Fruit fly (Drosophila melanogaster) whole organism, embryonic: Measurements from ENCODE around the gene CG18281.

ENCODE experiments used
- Atf3 ChIP-seq: fragments of 200-800 bp; sonication (Bioruptor generic); optimal IDR thresholded peaks from 3 replicates; lab custom pipeline; 2016; ENCODE audit warnings: missing biosample characterization, missing genetic modification characterization
- B-H2 ChIP-seq: fragments of 200-800 bp; sonication (Bioruptor generic); optimal IDR thresholded peaks from 2 replicates; lab custom pipeline; 2018; ENCODE audit warnings: missing biosample characterization, mild to moderate bottlenecking, missing genetic modification characterization
- C15 ChIP-seq: fragments of 200-800 bp; sonication (Bioruptor generic); IDR thresholded peaks from 3 replicates; pipeline ENCODE4 v1.3.6; 2022; ENCODE audit warnings: missing biosample characterization, missing genetic modification characterization
- CG11398 ChIP-seq: fragments of 200-800 bp; sonication (Bioruptor generic); optimal IDR thresholded peaks from 2 replicates; lab custom pipeline; 2016; ENCODE audit warnings: missing biosample characterization, missing genetic modification characterization
- CG11696 ChIP-seq: fragments of 200-800 bp; sonication (Bioruptor generic); IDR thresholded peaks from 2 replicates; pipeline ENCODE4 v1.3.6; 2022; ENCODE audit warnings: missing biosample characterization, missing genetic modification characterization
- CG12659 ChIP-seq: fragments of 200-800 bp; sonication (Bioruptor generic); optimal IDR thresholded peaks from 3 replicates; lab custom pipeline; 2017; ENCODE audit warnings: mild to moderate bottlenecking, missing biosample characterization, missing genetic modification reagents, missing genetic modification characterization
- CG13894 ChIP-seq: fragments of 200-800 bp; sonication (Bioruptor generic); optimal IDR thresholded peaks from 3 replicates; lab custom pipeline; 2018; ENCODE audit warnings: missing biosample characterization, mild to moderate bottlenecking, missing genetic modification characterization, moderate library complexity
- CG14441 ChIP-seq: fragments of 200-800 bp; sonication (Bioruptor generic); IDR thresholded peaks from 2 replicates; pipeline ENCODE4 v1.3.6; 2022; ENCODE audit warnings: missing biosample characterization, missing genetic modification characterization
- CG15514 ChIP-seq: fragments of 200-800 bp; sonication (Bioruptor generic); optimal IDR thresholded peaks from 3 replicates; lab custom pipeline; 2017; ENCODE audit warnings: missing biosample characterization, missing genetic modification characterization, mild to moderate bottlenecking, moderate library complexity, missing genetic modification reagents
- CG16815 ChIP-seq: fragments of 200-800 bp; sonication (Bioruptor generic); optimal IDR thresholded peaks from 3 replicates; lab custom pipeline; 2017; ENCODE audit warnings: missing biosample characterization, mild to moderate bottlenecking, missing genetic modification characterization
- CG17361 ChIP-seq: fragments of 200-800 bp; sonication (Bioruptor generic); IDR thresholded peaks from 3 replicates; pipeline ENCODE4 v1.3.6; 2022; ENCODE audit warnings: missing biosample characterization, missing genetic modification characterization
- CG17385 ChIP-seq: fragments of 200-800 bp; sonication (Bioruptor generic); optimal IDR thresholded peaks from 3 replicates; lab custom pipeline; 2018; ENCODE audit warnings: missing biosample characterization, mild to moderate bottlenecking, missing genetic modification characterization
- CG18764 ChIP-seq: fragments of 200-800 bp; sonication (Bioruptor generic); optimal IDR thresholded peaks from 3 replicates; lab custom pipeline; 2016; ENCODE audit warnings: missing biosample characterization, missing genetic modification characterization
- CG30403 ChIP-seq: fragments of 200-800 bp; sonication (Bioruptor generic); optimal IDR thresholded peaks from 3 replicates; lab custom pipeline; 2016; ENCODE audit warnings: missing biosample characterization, missing genetic modification characterization
- CG3163 ChIP-seq: fragments of 200-800 bp; sonication (Bioruptor generic); optimal IDR thresholded peaks from 3 replicates; lab custom pipeline; 2016; ENCODE audit warnings: missing biosample characterization, missing genetic modification characterization
- CG42726 ChIP-seq: fragments of 200-800 bp; sonication (Bioruptor generic); IDR thresholded peaks from 2 replicates; pipeline ENCODE4 v1.3.6; 2022; ENCODE audit warnings: missing biosample characterization, missing genetic modification characterization; ENCODE audit not compliant: partially characterized antibody
- CG4424 ChIP-seq: fragments of 200-800 bp; sonication (Bioruptor generic); optimal IDR thresholded peaks from 3 replicates; lab custom pipeline; 2016; ENCODE audit warnings: missing biosample characterization, missing genetic modification characterization
- CG6272 ChIP-seq: fragments of 200-800 bp; sonication (Bioruptor generic); IDR thresholded peaks from 2 replicates; pipeline ENCODE4 v1.3.6; 2022; ENCODE audit warnings: missing biosample characterization, missing genetic modification characterization
- CG6683 ChIP-seq: fragments of 200-800 bp; sonication (Bioruptor generic); optimal IDR thresholded peaks from 2 replicates; lab custom pipeline; 2017; ENCODE audit warnings: missing biosample characterization, mild to moderate bottlenecking, missing genetic modification characterization, missing genetic modification reagents
- Chrac-16 ChIP-seq: fragments of 200-800 bp; sonication (Bioruptor generic); optimal IDR thresholded peaks from 3 replicates; lab custom pipeline; 2016; ENCODE audit warnings: missing biosample characterization, missing genetic modification characterization
- CrebB ChIP-seq: fragments of 200-800 bp; sonication (Bioruptor generic); optimal IDR thresholded peaks from 3 replicates; lab custom pipeline; 2018; ENCODE audit warnings: missing biosample characterization, mild to moderate bottlenecking, missing genetic modification characterization
- D19A ChIP-seq: fragments of 200-800 bp; optimal IDR thresholded peaks from 3 replicates; lab custom pipeline; 2019; ENCODE audit warnings: missing biosample characterization, mild to moderate bottlenecking, missing genetic modification characterization, moderate library complexity
- D19B ChIP-seq: fragments of 200-800 bp; sonication (Bioruptor generic); optimal IDR thresholded peaks from 2 replicates; lab custom pipeline; 2017; ENCODE audit warnings: missing biosample characterization, mild to moderate bottlenecking, missing genetic modification characterization
- Deaf1 ChIP-seq: fragments of 200-800 bp; optimal IDR thresholded peaks from 3 replicates; lab custom pipeline; 2019; ENCODE audit warnings: missing biosample characterization, mild to moderate bottlenecking, missing genetic modification characterization, moderate library complexity
- Dek ChIP-seq: fragments of 200-800 bp; sonication (Bioruptor generic); optimal IDR thresholded peaks from 3 replicates; lab custom pipeline; 2019; ENCODE audit warnings: missing biosample characterization, mild to moderate bottlenecking, missing genetic modification characterization, moderate library complexity
- Dll ChIP-seq: fragments of 200-800 bp; sonication (Bioruptor generic); IDR thresholded peaks from 4 replicates; pipeline ENCODE4 v1.3.6; 2022; ENCODE audit warnings: missing biosample characterization, missing genetic modification characterization; ENCODE audit not compliant: partially characterized antibody
- Gsc ChIP-seq: fragments of 200-800 bp; sonication (Bioruptor generic); IDR thresholded peaks from 2 replicates; pipeline ENCODE4 v1.3.6; 2022; ENCODE audit warnings: missing biosample characterization, missing genetic modification characterization
- H2.0 ChIP-seq: fragments of 200-800 bp; sonication (Bioruptor generic); IDR thresholded peaks from 2 replicates; pipeline ENCODE4 v1.3.6; 2022; ENCODE audit warnings: missing biosample characterization, missing genetic modification characterization
- HmgZ ChIP-seq: fragments of 200-800 bp; sonication (Bioruptor generic); optimal IDR thresholded peaks from 2 replicates; lab custom pipeline; 2018; ENCODE audit warnings: missing biosample characterization, mild to moderate bottlenecking, missing genetic modification characterization
- Hmr ChIP-seq: fragments of 200-800 bp; sonication (Bioruptor generic); optimal IDR thresholded peaks from 3 replicates; lab custom pipeline; 2017; ENCODE audit warnings: mild to moderate bottlenecking, missing biosample characterization, missing genetic modification reagents, missing genetic modification characterization
- Opbp ChIP-seq: fragments of 200-800 bp; sonication (Bioruptor generic); IDR thresholded peaks from 3 replicates; pipeline ENCODE4 v1.3.6; 2022; ENCODE audit warnings: missing biosample characterization, missing genetic modification characterization; ENCODE audit not compliant: partially characterized antibody
- Sry-β ChIP-seq: fragments of 200-800 bp; sonication (Bioruptor generic); optimal IDR thresholded peaks from 2 replicates; lab custom pipeline; 2018; ENCODE audit warnings: missing biosample characterization, mild to moderate bottlenecking, missing genetic modification characterization, moderate library complexity
- Trl ChIP-seq, 3 experiments: fragments of >200 bp in 2 of 3; fragments of 200-800 bp in 1 of 3; sonication (Bioruptor generic) in 1 of 3; optimal IDR thresholded peaks; 2 replicates in 1 of 3; 3 replicates in 2 of 3; lab custom pipeline; 2016 to 2017; ENCODE audit warnings: missing biosample characterization in 1 of 3, missing genetic modification characterization in 1 of 3
- bcd ChIP-seq: fragments of 200-800 bp; sonication (Bioruptor generic); optimal IDR thresholded peaks from 2 replicates; lab custom pipeline; 2017; ENCODE audit warnings: missing biosample characterization, mild to moderate bottlenecking, missing genetic modification characterization
- ems ChIP-seq: fragments of 200-800 bp; sonication (Bioruptor generic); optimal IDR thresholded peaks from 3 replicates; lab custom pipeline; 2016; ENCODE audit warnings: missing biosample characterization, missing genetic modification characterization
- esg ChIP-seq: fragments of 200-800 bp; sonication (Bioruptor generic); conservative IDR thresholded peaks from 2 replicates; pipeline ENCODE4 v1.3.6; 2022; ENCODE audit warnings: missing biosample characterization, missing genetic modification characterization
- exex ChIP-seq: fragments of 200-800 bp; sonication (Bioruptor generic); optimal IDR thresholded peaks from 4 replicates; lab custom pipeline; 2018; ENCODE audit warnings: missing biosample characterization, mild to moderate bottlenecking, missing genetic modification characterization, moderate library complexity
- fru ChIP-seq: fragments of >200 bp; optimal IDR thresholded peaks from 2 replicates; lab custom pipeline; 2017
- gro ChIP-seq: fragments of 200-800 bp; sonication (Bioruptor generic); optimal IDR thresholded peaks from 2 replicates; lab custom pipeline; 2016; ENCODE audit warnings: missing biosample characterization, missing genetic modification characterization
- gt ChIP-seq: fragments of 200-800 bp; sonication (Bioruptor generic); IDR thresholded peaks from 2 replicates; pipeline ENCODE4 v1.3.6; 2022; ENCODE audit warnings: missing biosample characterization, missing genetic modification characterization
- h ChIP-seq: fragments of >200 bp; optimal IDR thresholded peaks from 2 replicates; lab custom pipeline; 2017
- inv ChIP-seq: fragments of 200-800 bp; sonication (Bioruptor generic); IDR thresholded peaks from 2 replicates; pipeline ENCODE4 v1.3.6; 2022; ENCODE audit warnings: missing biosample characterization, missing genetic modification characterization; ENCODE audit not compliant: partially characterized antibody
- lov ChIP-seq, 2 experiments: fragments of 200-800 bp in 1 of 2; fragments of >200 bp in 1 of 2; sonication (Bioruptor generic) in 1 of 2; IDR thresholded peaks in 1 of 2; optimal IDR thresholded peaks in 1 of 2; 2 replicates in 1 of 2; 3 replicates in 1 of 2; pipeline versions ENCODE4 v1.3.6 to Lab custom; 2017 to 2022; ENCODE audit warnings: missing biosample characterization in 1 of 2, missing genetic modification characterization in 1 of 2
- shn ChIP-seq: fragments of 200-800 bp; sonication (Bioruptor generic); optimal IDR thresholded peaks from 3 replicates; lab custom pipeline; 2016; ENCODE audit warnings: missing biosample characterization, missing genetic modification characterization
- tin ChIP-seq: fragments of 200-800 bp; sonication (Bioruptor generic); optimal IDR thresholded peaks from 3 replicates; lab custom pipeline; 2016; ENCODE audit warnings: missing biosample characterization, missing genetic modification characterization
- tx ChIP-seq: fragments of 200-800 bp; sonication (Bioruptor generic); optimal IDR thresholded peaks from 2 replicates; lab custom pipeline; 2016; ENCODE audit warnings: missing biosample characterization, missing genetic modification characterization
- wek ChIP-seq: fragments of 200-800 bp; sonication (Bioruptor generic); optimal IDR thresholded peaks from 3 replicates; lab custom pipeline; 2018; ENCODE audit warnings: missing biosample characterization, mild to moderate bottlenecking, missing genetic modification characterization, moderate library complexity
- yki ChIP-seq: fragments of >200 bp; optimal IDR thresholded peaks from 3 replicates; lab custom pipeline; 2018

The CG18281 gene

dm6 chr3L:20540182-20540974 lies 40.7 kb downstream of the CG18281 start, which contains the start of gene Rcd2 (continued):
- TF ChIP-seq CG15514 (GFP tag; lab: Kevin White, UChicago) (peak; percentile 79), CG6683 (GFP tag; lab: Kevin White, UChicago) (peak; percentile 88), C15 (GFP tag; lab: Robert Waterston, UW) (0 out of 3 replicates have a peak, but pooled peaks have one; percentile 28), lov (optimal IDR thresholded peaks at IDR 0.05; lab: Kevin White, UChicago) (no peak), lov (GFP tag; IDR thresholded peaks at IDR 0.05; lab: Robert Waterston, UW) (peak; percentile 47; the same call in 1 of the 3 replicates), D19B (peak; percentile 65), CG30403 (GFP tag; lab: Kevin White, UChicago) (peak; percentile 62), Chrac-16 (GFP tag; lab: Kevin White, UChicago) (no peak), yki (no peak), CG6272 (peak; percentile 43), CG42726 (peak; percentile 89; the same call in 1 of the 2 replicates), Hmr (peak; percentile 93), CG14441 (GFP tag; lab: Robert Waterston, UW) (peak; percentile 80), Dll (GFP tag; lab: Robert Waterston, UW) (peak; percentile 90), fru (lab: Kevin White, UChicago) (no peak), CG4424 (peak; percentile 42), tx (peak; percentile 40), h (lab: Kevin White, UChicago) (no peak), CG18764 (GFP tag; lab: Kevin White, UChicago) (peak; percentile 52), CG11696 (GFP tag; lab: Robert Waterston, UW) (peak; percentile 73), tin (GFP tag; lab: Kevin White, UChicago) (peak; percentile 50), HmgZ (tag; lab: Kevin White, UChicago) (peak; percentile 88), Opbp (peak; percentile 89; the same call in 2 of the 3 replicates), Trl (optimal IDR thresholded peaks at IDR 0.05; lab: Kevin White, UChicago) (peak; percentile 62 to 94), Trl (GFP tag; optimal IDR thresholded peaks at IDR 0.05; lab: Kevin White, UChicago) (peak; percentile 36), CrebB (tag; lab: Kevin White, UChicago) (peak; percentile 79), inv (GFP tag; lab: Robert Waterston, UW) (peak; percentile 74), B-H2 (GFP tag; lab: Kevin White, UChicago) (peak; percentile 82), CG11398 (GFP tag; lab: Kevin White, UChicago) (peak; percentile 56), CG17385 (GFP tag; lab: Kevin White, UChicago) (peak; percentile 80), Atf3 (GFP tag; lab: Kevin White, UChicago) (peak; percentile 17), Deaf1 (tag; lab: Kevin White, UChicago) (peak; percentile 72), CG16815 (peak; percentile 21), Sry-β (no peak), ems (GFP tag; lab: Kevin White, UChicago) (peak; percentile 64), esg (peak; percentile 60), CG12659 (peak; percentile 95), CG3163 (GFP tag; lab: Kevin White, UChicago) (peak; percentile 93), gt (GFP tag; lab: Robert Waterston, UW) (no peak), H2.0 (peak; percentile 64), D19A (tag; lab: Kevin White, UChicago) (peak; percentile 80), Dek (tag; lab: Kevin White, UChicago) (peak; percentile 94), shn (peak; percentile 1), exex (tag; lab: Kevin White, UChicago) (peak; percentile 85), gro (peak; percentile 56), Gsc (no peak), CG17361 (GFP tag; lab: Robert Waterston, UW) (peak; percentile 90), CG13894 (tag; lab: Kevin White, UChicago) (peak; percentile 91), bcd (GFP tag; lab: Kevin White, UChicago) (peak; percentile 81), wek (GFP tag; lab: Kevin White, UChicago) (peak; percentile 37)
